Fruit fly (Drosophila melanogaster) whole organism, embryonic: ENCODE results near the gene Desat2.

ENCODE experiments used
- Atf6 ChIP-seq: fragments of 200-800 bp; sonication (Bioruptor generic); IDR thresholded peaks from 2 replicates; pipeline ENCODE4 v1.3.6; 2022; ENCODE audit warnings: missing biosample characterization, missing genetic modification characterization
- CG10274 ChIP-seq: fragments of 200-800 bp; sonication (Bioruptor generic); optimal IDR thresholded peaks from 3 replicates; lab custom pipeline; 2017; ENCODE audit warnings: missing biosample characterization, mild to moderate bottlenecking, missing genetic modification characterization
- CG10543 ChIP-seq: fragments of 200-800 bp; sonication (Bioruptor generic); optimal IDR thresholded peaks from 3 replicates; lab custom pipeline; 2017; ENCODE audit warnings: missing biosample characterization, mild to moderate bottlenecking, missing genetic modification characterization, moderate library complexity
- CG11560 ChIP-seq: fragments of 200-800 bp; sonication (Bioruptor generic); IDR thresholded peaks from 3 replicates; pipeline ENCODE4 v1.3.6; 2022; ENCODE audit warnings: missing biosample characterization, missing genetic modification characterization
- CG11696 ChIP-seq: fragments of 200-800 bp; sonication (Bioruptor generic); IDR thresholded peaks from 2 replicates; pipeline ENCODE4 v1.3.6; 2022; ENCODE audit warnings: missing biosample characterization, missing genetic modification characterization
- CG13123 ChIP-seq: fragments of 200-800 bp; sonication (Bioruptor generic); optimal IDR thresholded peaks from 2 replicates; lab custom pipeline; 2016; ENCODE audit warnings: missing biosample characterization, missing genetic modification characterization
- CG15479 ChIP-seq: fragments of 200-800 bp; sonication (Bioruptor generic); optimal IDR thresholded peaks from 3 replicates; lab custom pipeline; 2019; ENCODE audit warnings: missing biosample characterization, mild to moderate bottlenecking, missing genetic modification characterization, moderate library complexity
- CG15514 ChIP-seq: fragments of 200-800 bp; sonication (Bioruptor generic); optimal IDR thresholded peaks from 3 replicates; lab custom pipeline; 2017; ENCODE audit warnings: missing biosample characterization, missing genetic modification characterization, mild to moderate bottlenecking, moderate library complexity, missing genetic modification reagents
- CG18476 ChIP-seq: fragments of 200-800 bp; sonication (Bioruptor generic); optimal IDR thresholded peaks from 2 replicates; lab custom pipeline; 2016; ENCODE audit warnings: missing biosample characterization, mild to moderate bottlenecking, missing genetic modification characterization
- CG30403 ChIP-seq: fragments of 200-800 bp; sonication (Bioruptor generic); optimal IDR thresholded peaks from 3 replicates; lab custom pipeline; 2016; ENCODE audit warnings: missing biosample characterization, missing genetic modification characterization
- CG32532 ChIP-seq: fragments of 200-800 bp; sonication (Bioruptor generic); IDR thresholded peaks from 2 replicates; pipeline ENCODE4 v1.3.6; 2022; ENCODE audit warnings: missing biosample characterization, missing genetic modification characterization
- CG34376 ChIP-seq: fragments of 200-800 bp; sonication (Bioruptor generic); optimal IDR thresholded peaks from 2 replicates; lab custom pipeline; 2018; ENCODE audit warnings: missing biosample characterization, mild to moderate bottlenecking, missing genetic modification characterization
- CG3838 ChIP-seq: fragments of 200-800 bp; sonication (Bioruptor generic); optimal IDR thresholded peaks from 3 replicates; lab custom pipeline; 2016; ENCODE audit warnings: missing biosample characterization, missing genetic modification characterization
- CG5180 ChIP-seq: fragments of 200-800 bp; sonication (Bioruptor generic); optimal IDR thresholded peaks from 3 replicates; lab custom pipeline; 2017; ENCODE audit warnings: missing biosample characterization, missing genetic modification characterization, mild to moderate bottlenecking, moderate library complexity, missing genetic modification reagents
- CG6813 ChIP-seq: fragments of 200-800 bp; sonication (Bioruptor generic); optimal IDR thresholded peaks from 2 replicates; lab custom pipeline; 2017; ENCODE audit warnings: missing biosample characterization, missing genetic modification characterization, mild to moderate bottlenecking, moderate library complexity, missing genetic modification reagents
- CG7745 ChIP-seq: fragments of 200-800 bp; sonication (Bioruptor generic); optimal IDR thresholded peaks from 2 replicates; lab custom pipeline; 2018; ENCODE audit warnings: missing biosample characterization, mild to moderate bottlenecking, missing genetic modification characterization, moderate library complexity
- CG8359 ChIP-seq: fragments of 200-800 bp; sonication (Bioruptor generic); optimal IDR thresholded peaks from 2 replicates; lab custom pipeline; 2017; ENCODE audit warnings: missing biosample characterization, mild to moderate bottlenecking, missing genetic modification characterization, borderline replicate concordance
- Chrac-16 ChIP-seq: fragments of 200-800 bp; sonication (Bioruptor generic); optimal IDR thresholded peaks from 3 replicates; lab custom pipeline; 2016; ENCODE audit warnings: missing biosample characterization, missing genetic modification characterization
- D19A ChIP-seq: fragments of 200-800 bp; optimal IDR thresholded peaks from 3 replicates; lab custom pipeline; 2019; ENCODE audit warnings: missing biosample characterization, mild to moderate bottlenecking, missing genetic modification characterization, moderate library complexity
- Doc3 ChIP-seq: fragments of 200-800 bp; sonication (Bioruptor generic); IDR thresholded peaks from 3 replicates; pipeline ENCODE4 v1.3.6; 2022; ENCODE audit warnings: missing biosample characterization, missing genetic modification characterization; ENCODE audit not compliant: partially characterized antibody
- Dp ChIP-seq: fragments of 200-800 bp; sonication (Bioruptor generic); optimal IDR thresholded peaks from 2 replicates; lab custom pipeline; 2018; ENCODE audit warnings: missing biosample characterization, mild to moderate bottlenecking, missing genetic modification characterization, moderate library complexity
- Dref ChIP-seq: fragments of 200-800 bp; sonication (Bioruptor generic); IDR thresholded peaks from 2 replicates; pipeline ENCODE4 v1.3.6; 2022; ENCODE audit warnings: missing biosample characterization, missing genetic modification characterization
- Elba2 ChIP-seq: fragments of 200-800 bp; sonication (Bioruptor generic); optimal IDR thresholded peaks from 3 replicates; lab custom pipeline; 2016; ENCODE audit warnings: missing biosample characterization, missing genetic modification characterization
- Ets65A ChIP-seq: fragments of 200-800 bp; sonication (Bioruptor generic); peaks from one replicate; lab custom pipeline; 2016; ENCODE audit warnings: missing biosample characterization, missing genetic modification characterization
- Lhr ChIP-seq: fragments of 200-800 bp; sonication (Bioruptor generic); optimal IDR thresholded peaks from 3 replicates; lab custom pipeline; 2017; ENCODE audit warnings: mild to moderate bottlenecking, missing biosample characterization, missing genetic modification reagents, missing genetic modification characterization
- Lim3 ChIP-seq: fragments of 200-800 bp; sonication (Bioruptor generic); IDR thresholded peaks from 2 replicates; pipeline ENCODE4 v1.3.6; 2022; ENCODE audit warnings: missing biosample characterization, missing genetic modification characterization
- Mrtf ChIP-seq: fragments of 200-800 bp; sonication (Bioruptor generic); IDR thresholded peaks from 3 replicates; pipeline ENCODE4 v1.3.6; 2022; ENCODE audit warnings: missing biosample characterization, missing genetic modification characterization
- Spps ChIP-seq: fragments of 200-800 bp; sonication (Bioruptor generic); optimal IDR thresholded peaks from 2 replicates; lab custom pipeline; 2018; ENCODE audit warnings: missing biosample characterization, mild to moderate bottlenecking, missing genetic modification characterization
- amos ChIP-seq: fragments of 200-800 bp; sonication (Bioruptor generic); IDR thresholded peaks from 2 replicates; pipeline ENCODE4 v1.3.6; 2022; ENCODE audit warnings: missing biosample characterization, missing genetic modification characterization; ENCODE audit not compliant: partially characterized antibody
- ara ChIP-seq: fragments of 200-800 bp; sonication (Bioruptor generic); IDR thresholded peaks from 2 replicates; pipeline ENCODE4 v1.3.6; 2022; ENCODE audit warnings: missing biosample characterization, missing genetic modification characterization
- bcd ChIP-seq: fragments of 200-800 bp; sonication (Bioruptor generic); optimal IDR thresholded peaks from 2 replicates; lab custom pipeline; 2017; ENCODE audit warnings: missing biosample characterization, mild to moderate bottlenecking, missing genetic modification characterization
- bowl ChIP-seq: fragments of 200-800 bp; sonication (Bioruptor generic); IDR thresholded peaks from 2 replicates; pipeline ENCODE4 v1.3.6; 2022; ENCODE audit warnings: missing biosample characterization, missing genetic modification characterization
- cg ChIP-seq: fragments of 200-800 bp; sonication (Bioruptor generic); optimal IDR thresholded peaks from 3 replicates; lab custom pipeline; 2019; ENCODE audit warnings: missing biosample characterization, mild to moderate bottlenecking, missing genetic modification characterization, moderate library complexity
- chm ChIP-seq: fragments of 200-800 bp; sonication (Bioruptor generic); IDR thresholded peaks from 2 replicates; pipeline ENCODE4 v1.3.6; 2022; ENCODE audit warnings: missing biosample characterization, missing genetic modification characterization
- danr ChIP-seq: fragments of 200-800 bp; sonication (Bioruptor generic); IDR thresholded peaks from 2 replicates; pipeline ENCODE4 v1.3.6; 2022; ENCODE audit warnings: missing biosample characterization, missing genetic modification characterization
- dati ChIP-seq: fragments of 200-800 bp; sonication (Bioruptor generic); IDR thresholded peaks from 2 replicates; pipeline ENCODE4 v1.3.6; 2022; ENCODE audit warnings: missing biosample characterization, missing genetic modification characterization
- exex ChIP-seq: fragments of 200-800 bp; sonication (Bioruptor generic); optimal IDR thresholded peaks from 4 replicates; lab custom pipeline; 2018; ENCODE audit warnings: missing biosample characterization, mild to moderate bottlenecking, missing genetic modification characterization, moderate library complexity
- ftz-f1 ChIP-seq: fragments of 200-800 bp; sonication (Bioruptor generic); optimal IDR thresholded peaks from 2 replicates; lab custom pipeline; 2016; ENCODE audit warnings: missing biosample characterization, missing genetic modification characterization
- gsb ChIP-seq: fragments of 200-800 bp; sonication (Bioruptor generic); IDR thresholded peaks from 2 replicates; pipeline ENCODE4 v1.3.6; 2022; ENCODE audit warnings: missing biosample characterization, missing genetic modification characterization
- lmd ChIP-seq: fragments of 200-800 bp; sonication (Bioruptor generic); IDR thresholded peaks from 2 replicates; pipeline ENCODE4 v1.3.6; 2022; ENCODE audit warnings: missing biosample characterization, missing genetic modification characterization
- mirr ChIP-seq: fragments of 200-800 bp; sonication (Bioruptor generic); optimal IDR thresholded peaks from 3 replicates; lab custom pipeline; 2018; ENCODE audit warnings: missing biosample characterization, mild to moderate bottlenecking, missing genetic modification characterization
- scrt ChIP-seq: fragments of 200-800 bp; sonication (Bioruptor generic); optimal IDR thresholded peaks from 2 replicates; lab custom pipeline; 2018; ENCODE audit warnings: missing biosample characterization, mild to moderate bottlenecking, missing genetic modification characterization, moderate library complexity
- stc ChIP-seq: fragments of 200-800 bp; sonication (Bioruptor generic); IDR thresholded peaks from 2 replicates; pipeline ENCODE4 v1.3.6; 2022; ENCODE audit warnings: missing biosample characterization, missing genetic modification characterization
- tap ChIP-seq: fragments of 200-800 bp; optimal IDR thresholded peaks from 3 replicates; lab custom pipeline; 2019; ENCODE audit warnings: missing biosample characterization, mild to moderate bottlenecking, missing genetic modification characterization, moderate library complexity

Gene Desat2

DNA sequence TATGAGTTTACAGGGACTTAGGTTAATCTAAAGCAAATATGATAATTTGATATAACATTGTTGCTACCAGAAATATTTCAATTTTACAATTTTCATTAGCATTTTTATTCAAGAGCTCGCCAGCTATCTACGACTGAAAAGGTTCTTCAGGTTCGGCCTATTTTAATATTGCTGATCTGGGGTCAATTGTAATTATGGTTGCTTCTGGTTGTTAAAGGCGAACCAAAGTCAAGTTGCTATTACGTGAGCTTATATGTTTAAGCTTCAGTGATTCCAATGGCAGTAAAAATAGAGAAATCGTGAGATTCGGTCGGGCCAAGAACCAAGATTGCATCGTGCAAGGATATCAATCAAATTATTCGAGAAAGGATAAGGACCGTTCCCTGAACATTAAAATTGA lies at the start of gene Desat2:
TSS of gene Desat2 (plus strand) at position 301 of the 400 bp plus-strand sequence.
- no peak for TF ChIP-seq Lhr (GFP tag; lab: Kevin White, UChicago)
- TF ChIP-seq CG11560 (tag; lab: Robert Waterston, UW) = no peak
- TF ChIP-seq, all 482 proteins: peak for 0

DNA sequence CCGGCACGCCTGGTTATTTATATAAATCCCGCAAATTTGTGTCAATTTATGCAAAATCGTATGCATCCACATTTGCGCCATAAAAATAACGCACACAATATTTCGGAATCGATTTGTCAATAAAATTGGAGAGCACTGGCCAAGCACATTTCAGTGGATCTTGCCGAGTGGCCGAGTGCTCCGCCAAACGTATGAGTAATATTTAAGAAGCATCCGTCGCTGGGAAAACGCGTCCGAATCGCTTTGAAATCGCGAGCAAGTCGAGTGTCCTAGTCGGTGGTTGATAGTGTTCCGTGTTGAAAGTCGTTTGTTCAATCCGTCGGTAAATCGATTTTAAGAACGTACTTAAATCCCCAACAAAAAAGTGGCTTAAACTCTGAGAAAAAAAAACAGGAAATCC lies 49.1 kb upstream of the Desat2 start, which contains the start of gene CG33098:
TSS of gene CG33098 (plus strand) at position 224 of the 400 bp plus-strand sequence.
- TF ChIP-seq CG15479 (no peak), CG8359 (GFP tag; lab: Kevin White, UChicago) (peak; percentile 97), bowl (GFP tag; lab: Robert Waterston, UW) (no peak)
- TF ChIP-seq, all 482 proteins: peak for 1

DNA sequence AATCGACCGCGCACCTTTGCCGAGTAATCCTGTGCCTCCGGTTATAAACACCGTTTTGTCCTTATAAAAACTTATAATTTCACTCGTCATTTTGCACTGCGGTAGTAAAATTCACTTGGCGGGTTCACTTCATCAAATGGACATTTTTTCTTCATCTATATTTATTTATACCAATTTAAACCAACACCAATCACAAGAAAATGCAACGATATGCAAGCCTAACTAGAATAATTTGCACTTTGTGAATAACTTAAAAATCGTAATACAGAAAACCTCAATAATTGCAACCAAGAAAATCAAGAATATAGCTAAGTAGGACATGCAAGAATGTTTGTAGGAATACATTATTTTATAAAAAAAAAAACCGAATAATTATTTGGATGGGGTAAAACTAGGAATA lies 40.2 kb upstream of the Desat2 start, which contains the start of the genes CG10096 and CG10097:
TSS of gene CG10096 (minus strand) at position 101 of the 400 bp plus-strand sequence.
TSS of gene CG10097 (minus strand) at position 101 of the 400 bp plus-strand sequence.
- peak; percentile 29 for TF ChIP-seq Ets65A (GFP tag; lab: Kevin White, UChicago)
- TF ChIP-seq ara (GFP tag; lab: Robert Waterston, UW) = no peak

DNA sequence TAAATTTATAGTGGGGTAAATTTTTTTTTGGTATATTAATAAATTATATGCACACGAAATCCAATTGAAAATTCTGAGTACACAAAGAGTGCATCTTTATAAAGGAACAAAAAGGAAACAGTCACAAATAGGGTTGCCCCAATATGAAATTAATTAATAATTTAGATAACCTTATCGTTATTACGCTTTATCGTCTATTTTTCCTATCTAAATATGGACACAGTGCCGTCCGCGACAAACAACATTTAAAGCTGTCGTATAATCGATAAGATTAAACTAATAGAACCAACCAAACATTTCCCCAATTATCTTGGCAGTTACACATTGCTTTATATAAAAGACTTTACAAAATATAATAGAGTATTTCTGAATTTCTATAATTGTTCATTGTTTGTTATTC lies 38.0 kb upstream of the Desat2 start:
- no peak for TF ChIP-seq Chrac-16 (GFP tag; lab: Kevin White, UChicago)
- TF ChIP-seq CG34376 (GFP tag; lab: Kevin White, UChicago) = peak; percentile 18
- no peak for TF ChIP-seq Lim3 (GFP tag; lab: Robert Waterston, UW)
- peak; percentile 67 for TF ChIP-seq mirr (GFP tag; lab: Kevin White, UChicago)
- no peak for TF ChIP-seq CG5180
- no peak for TF ChIP-seq gsb (GFP tag; lab: Robert Waterston, UW)
- TF ChIP-seq dati (GFP tag; lab: Robert Waterston, UW) = no peak
- no peak for TF ChIP-seq Mrtf (GFP tag; lab: Robert Waterston, UW)
- peak; percentile 89 for TF ChIP-seq CG7745 (tag; lab: Kevin White, UChicago)
- no peak for TF ChIP-seq bcd
- no peak for TF ChIP-seq Spps
- TF ChIP-seq exex = peak; percentile 86
- TF ChIP-seq D19A = peak; percentile 17
- TF ChIP-seq CG6813 (GFP tag; lab: Kevin White, UChicago) = peak; percentile 0
- TF ChIP-seq CG18476 (GFP tag; lab: Kevin White, UChicago) = peak; percentile 13
- no peak for TF ChIP-seq lmd
- TF ChIP-seq scrt = no peak
- no peak for TF ChIP-seq tap
- no peak for TF ChIP-seq Lhr (GFP tag; lab: Kevin White, UChicago)
- no peak for TF ChIP-seq CG13123 (GFP tag; lab: Kevin White, UChicago)
- no peak for TF ChIP-seq CG32532 (GFP tag; lab: Robert Waterston, UW)

DNA sequence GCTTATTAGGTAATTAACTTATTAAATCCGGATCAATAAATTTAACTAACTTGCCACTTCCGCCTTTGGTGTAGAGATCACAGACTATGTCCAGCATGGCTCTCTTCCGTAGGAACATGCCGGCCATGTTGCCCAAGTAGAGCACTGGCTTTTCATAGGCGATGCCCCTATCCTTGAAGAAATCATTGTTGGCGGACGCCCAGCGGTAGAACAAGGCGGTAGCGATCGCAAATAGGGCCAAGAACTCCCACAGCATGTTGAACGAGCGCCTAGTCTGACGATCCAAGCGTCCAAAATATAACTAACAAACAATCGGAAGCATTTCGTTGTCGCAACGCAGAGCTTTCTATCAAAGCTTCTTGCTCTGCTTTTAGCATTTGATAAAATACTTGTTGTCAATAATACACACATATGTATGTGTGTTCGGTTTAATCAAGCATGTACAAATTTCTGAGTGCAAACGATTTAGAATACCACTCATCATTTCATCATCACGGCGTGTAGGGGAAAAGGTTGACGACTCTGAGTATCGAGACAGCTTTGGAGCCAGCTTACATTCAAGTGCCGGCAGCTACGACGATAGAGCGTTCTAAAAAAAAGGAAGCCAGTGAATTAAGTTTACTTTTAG lies 37.3 kb upstream of the Desat2 start, which contains the start of gene Cyp9f3:
TSS of gene Cyp9f3 (minus strand) at position 310 of the 628 bp plus-strand sequence.
- no peak for TF ChIP-seq Doc3
- peak; percentile 40 for TF ChIP-seq cg (GFP tag; lab: Kevin White, UChicago)
- TF ChIP-seq Ets65A (GFP tag; lab: Kevin White, UChicago) = peak; percentile 50
- TF ChIP-seq danr (GFP tag; lab: Robert Waterston, UW) = no peak
- TF ChIP-seq stc (GFP tag; lab: Robert Waterston, UW) = no peak
- TF ChIP-seq CG10543 = peak; percentile 79
- TF ChIP-seq Atf6 (GFP tag; lab: Robert Waterston, UW) = 0 out of 2 replicates have a peak, but pooled peaks have one; percentile 7
- peak; percentile 75 for TF ChIP-seq ftz-f1 (GFP tag; lab: Kevin White, UChicago)
- TF ChIP-seq CG15514 = peak; percentile 3
- TF ChIP-seq CG3838 (GFP tag; lab: Kevin White, UChicago) = peak; percentile 10
- no peak for TF ChIP-seq CG11696 (GFP tag; lab: Robert Waterston, UW)
- peak; percentile 63 for TF ChIP-seq CG10274
- TF ChIP-seq Elba2 (GFP tag; lab: Kevin White, UChicago) = no peak
- TF ChIP-seq CG30403 (GFP tag; lab: Kevin White, UChicago) = no peak
- TF ChIP-seq Dref (GFP tag; lab: Robert Waterston, UW) = 0 out of 2 replicates have a peak, but pooled peaks have one; percentile 10
- peak; percentile 43 for TF ChIP-seq chm (GFP tag; lab: Robert Waterston, UW)
- peak; percentile 33; the same call in 1 of the 2 replicates for TF ChIP-seq amos (GFP tag; lab: Robert Waterston, UW)
- TF ChIP-seq Dp (GFP tag; lab: Kevin White, UChicago) = no peak
